Worm (Caenorhabditis elegans) whole organism, L4 larva: ENCODE measurements around the gene ZK218.3.
A peak's percentile ranks its signal among the peaks of the same experiment; 100 is the strongest.

Experiments used
- F10B5.3 ChIP-seq: sonication (generic microtip); optimal IDR thresholded peaks from 2 replicates; lab custom pipeline; 2016; ENCODE audit warnings: mild to moderate bottlenecking, missing genetic modification characterization, missing compliant biosample characterization
- Y105C5A.15 ChIP-seq: fragments of 200-800 bp; sonication (Bioruptor generic); IDR thresholded peaks from 2 replicates; pipeline ENCODE4 v1.3.6; 2022; ENCODE audit warnings: missing genetic modification characterization, missing compliant biosample characterization
- aha-1 ChIP-seq: fragments of 150-350 bp; peaks from one replicate; lab custom pipeline; 2014; ENCODE audit warnings: missing biosample characterization, missing genetic modification characterization
- aly-2 ChIP-seq: sonication (generic microtip); optimal IDR thresholded peaks from 2 replicates; lab custom pipeline; 2018; ENCODE audit warnings: missing biosample characterization, missing genetic modification characterization
- ceh-20 ChIP-seq: fragments of 200-800 bp; sonication (Bioruptor generic); IDR thresholded peaks from 2 replicates; pipeline ENCODE4 v1.3.6; 2022; ENCODE audit warnings: missing genetic modification reagents, missing genetic modification characterization, missing compliant biosample characterization
- ceh-44 ChIP-seq: fragments of 200-800 bp; sonication (Bioruptor generic); IDR thresholded peaks from 2 replicates; pipeline ENCODE4 v1.3.6; 2022; ENCODE audit warnings: missing genetic modification reagents, missing genetic modification characterization, missing compliant biosample characterization
- cey-2 ChIP-seq: sonication (generic microtip); optimal IDR thresholded peaks from 3 replicates; lab custom pipeline; 2017; ENCODE audit warnings: missing genetic modification characterization, mild to moderate bottlenecking, missing compliant biosample characterization, antibody characterized with exemption, borderline replicate concordance; ENCODE audit not compliant: insufficient read depth
- daf-12 ChIP-seq: fragments of 150-350 bp; optimal IDR thresholded peaks from 2 replicates; lab custom pipeline; 2014; ENCODE audit warnings: missing biosample characterization, missing genetic modification reagents, missing genetic modification characterization
- daf-16 ChIP-seq, 3 experiments: sonication (generic microtip); optimal IDR thresholded peaks; 2 replicates each; lab custom pipeline; 2016 to 2017; ENCODE audit warnings: missing genetic modification characterization in 3 of 3, missing genetic modification reagents in 3 of 3, mild to moderate bottlenecking in 2 of 3, missing compliant biosample characterization in 2 of 3, missing biosample characterization in 1 of 3, moderate library complexity in 1 of 3
- dmd-6 ChIP-seq: fragments of 200-800 bp; sonication (Bioruptor generic); IDR thresholded peaks from 2 replicates; pipeline ENCODE4 v1.3.6; 2022; ENCODE audit warnings: missing genetic modification reagents, missing genetic modification characterization, missing compliant biosample characterization
- dpl-1 ChIP-seq: fragments of 150-350 bp; optimal IDR thresholded peaks from 2 replicates; lab custom pipeline; 2014; ENCODE audit warnings: missing biosample characterization, missing genetic modification reagents, missing genetic modification characterization
- duxl-1 ChIP-seq: sonication (generic microtip); optimal IDR thresholded peaks from 2 replicates; lab custom pipeline; 2016; ENCODE audit warnings: mild to moderate bottlenecking, missing genetic modification characterization, moderate library complexity, missing compliant biosample characterization; ENCODE audit not compliant: poor library complexity
- dve-1 ChIP-seq: sonication (generic microtip); optimal IDR thresholded peaks from 2 replicates; lab custom pipeline; 2017; ENCODE audit warnings: antibody characterized with exemption, mild to moderate bottlenecking, missing genetic modification characterization, missing compliant biosample characterization; ENCODE audit not compliant: insufficient read depth
- fkh-10 ChIP-seq: fragments of 150-350 bp; optimal IDR thresholded peaks from 2 replicates; lab custom pipeline; 2014; ENCODE audit warnings: missing biosample characterization, missing genetic modification reagents, missing genetic modification characterization
- fos-1 ChIP-seq: fragments of 150-350 bp; optimal IDR thresholded peaks from 2 replicates; lab custom pipeline; 2014; ENCODE audit warnings: missing biosample characterization, missing genetic modification characterization
- gei-8 ChIP-seq: fragments of 200-800 bp; sonication (Bioruptor generic); optimal IDR thresholded peaks from 2 replicates; lab custom pipeline; 2018; ENCODE audit warnings: mild to moderate bottlenecking, missing genetic modification characterization, missing compliant biosample characterization
- hlh-11 ChIP-seq: fragments of 200-800 bp; sonication (Bioruptor generic); optimal IDR thresholded peaks from 2 replicates; lab custom pipeline; 2018; ENCODE audit warnings: mild to moderate bottlenecking, missing genetic modification characterization, missing compliant biosample characterization
- hmg-1.1 ChIP-seq: fragments of 200-800 bp; sonication (Bioruptor generic); IDR thresholded peaks from 2 replicates; pipeline ENCODE4 v1.3.6; 2022; ENCODE audit warnings: missing genetic modification reagents, missing genetic modification characterization, missing compliant biosample characterization
- lsy-2 ChIP-seq, 2 experiments: fragments of 150-350 bp in 1 of 2; sonication (generic microtip) in 1 of 2; optimal IDR thresholded peaks; 2 replicates each; lab custom pipeline; 2014 to 2017; ENCODE audit warnings: missing biosample characterization in 2 of 2, missing genetic modification characterization in 2 of 2
- mep-1 ChIP-seq: fragments of 150-350 bp; sonication (generic microtip); optimal IDR thresholded peaks from 3 replicates; lab custom pipeline; 2014; ENCODE audit warnings: missing biosample characterization, missing genetic modification characterization
- mxl-3 ChIP-seq: fragments of 200-800 bp; sonication (Bioruptor generic); optimal IDR thresholded peaks from 2 replicates; lab custom pipeline; 2018; ENCODE audit warnings: mild to moderate bottlenecking, missing genetic modification characterization, missing compliant biosample characterization
- nhr-237 ChIP-seq: sonication (generic microtip); optimal IDR thresholded peaks from 2 replicates; lab custom pipeline; 2017; ENCODE audit warnings: missing biosample characterization, missing genetic modification characterization
- nhr-28 ChIP-seq: fragments of 150-350 bp; optimal IDR thresholded peaks from 2 replicates; lab custom pipeline; 2014; ENCODE audit warnings: missing biosample characterization, missing genetic modification characterization
- nhr-77 ChIP-seq: fragments of 150-350 bp; optimal IDR thresholded peaks from 2 replicates; lab custom pipeline; 2014; ENCODE audit warnings: missing biosample characterization, missing genetic modification characterization
- pha-4 ChIP-seq, 2 experiments: fragments of 150-350 bp in 1 of 2; fragments of 200-800 bp in 1 of 2; sonication (Bioruptor generic) in 1 of 2; IDR thresholded peaks in 1 of 2; optimal IDR thresholded peaks in 1 of 2; 2 replicates each; pipeline versions ENCODE4 v1.3.6 to Lab custom; 2014 to 2022; ENCODE audit warnings: missing genetic modification characterization in 2 of 2, missing genetic modification reagents in 2 of 2, missing biosample characterization in 1 of 2, missing compliant biosample characterization in 1 of 2
- php-3 ChIP-seq: fragments of 200-800 bp; sonication (Bioruptor generic); IDR thresholded peaks from 2 replicates; pipeline ENCODE4 v1.3.6; 2022; ENCODE audit warnings: missing genetic modification reagents, missing genetic modification characterization, missing compliant biosample characterization
- pqm-1 ChIP-seq: sonication (generic microtip); optimal IDR thresholded peaks from 2 replicates; lab custom pipeline; 2017; ENCODE audit warnings: missing biosample characterization, missing genetic modification characterization
- spr-3 ChIP-seq: fragments of 200-800 bp; sonication (Bioruptor generic); optimal IDR thresholded peaks from 2 replicates; lab custom pipeline; 2018; ENCODE audit warnings: mild to moderate bottlenecking, missing genetic modification characterization, missing compliant biosample characterization
- unc-62 ChIP-seq, 3 experiments: fragments of 150-350 bp in 1 of 3; sonication (generic microtip); optimal IDR thresholded peaks in 2 of 3; peaks in 1 of 3; 1 replicate in 1 of 3; 2 replicates in 2 of 3; lab custom pipeline; 2014 to 2017; ENCODE audit warnings: missing biosample characterization in 3 of 3, missing genetic modification characterization in 3 of 3, missing genetic modification reagents in 3 of 3, missing genotype in 1 of 3
- zfp-2 ChIP-seq: sonication (generic microtip); optimal IDR thresholded peaks from 2 replicates; lab custom pipeline; 2016; ENCODE audit warnings: mild to moderate bottlenecking, missing genetic modification characterization, missing compliant biosample characterization
- zip-2 ChIP-seq: fragments of 150-350 bp; optimal IDR thresholded peaks from 2 replicates; lab custom pipeline; 2014; ENCODE audit warnings: missing biosample characterization, missing genetic modification characterization

The ZK218.3 gene

ce11 chrV:17094568-17094967 is 4.0 kb downstream of the ZK218.3 start:
- TF ChIP-seq ceh-20 (GFP tag; lab: Robert Waterston, UW) (no peak), duxl-1 (tag; lab: Kevin White, UChicago) (no peak), F10B5.3 (tag; lab: Kevin White, UChicago) (no peak), dmd-6 (GFP tag; lab: Robert Waterston, UW) (no peak), nhr-237 (tag; lab: Kevin White, UChicago) (no peak), cey-2 (tag; lab: Kevin White, UChicago) (no peak), lsy-2 (tag; optimal IDR thresholded peaks at IDR 0.05; lab: Kevin White, UChicago) (no peak), fos-1 (tag; lab: Kevin White, UChicago) (no peak), pqm-1 (tag; lab: Kevin White, UChicago) (no peak), dpl-1 (no peak), gei-8 (GFP tag; lab: Kevin White, UChicago) (no peak), fkh-10 (GFP tag; lab: Kevin White, UChicago) (no peak), dve-1 (tag; lab: Kevin White, UChicago) (no peak), nhr-28 (tag; lab: Kevin White, UChicago) (no peak)

ce11 chrV:17092262-17092661 is 6.3 kb downstream of the ZK218.3 start, which contains the start of gene ZK218.1:
ZK218.1 (plus strand) TSS chrV:17092562.
- TF ChIP-seq unc-62 (GFP tag; optimal IDR thresholded peaks at IDR 0.05 in 1 of 2; lab: Kevin White, UChicago) (no peak), unc-62 (tag; optimal IDR thresholded peaks at IDR 0.05; lab: Kevin White, UChicago) (no peak), pha-4 (GFP tag; IDR thresholded peaks at IDR 0.05; lab: Robert Waterston, UW) (no peak), pha-4 (tag; optimal IDR thresholded peaks at IDR 0.05; lab: Kevin White, UChicago) (no peak), mep-1 (no peak), hmg-1.1 (GFP tag; lab: Robert Waterston, UW) (no peak), duxl-1 (tag; lab: Kevin White, UChicago) (no peak), Y105C5A.15 (GFP tag; lab: Robert Waterston, UW) (no peak)
- TF ChIP-seq, all 104 proteins: peak for 0

ce11 chrV:17089931-17090429 is 8.6 kb downstream of the ZK218.3 start, which contains the start of gene srh-237:
srh-237 (plus strand) TSS chrV:17090379.
- TF ChIP-seq daf-16 (GFP tag; optimal IDR thresholded peaks at IDR 0.05; lab: Kevin White, UChicago), result no peak
- TF ChIP-seq daf-16 (tag; optimal IDR thresholded peaks at IDR 0.05; lab: Kevin White, UChicago), result peak; percentile 42
- no peak for TF ChIP-seq spr-3 (GFP tag; lab: Kevin White, UChicago)
- peak; percentile 58 for TF ChIP-seq pqm-1 (tag; lab: Kevin White, UChicago)
- no peak for TF ChIP-seq zip-2 (tag; lab: Kevin White, UChicago)
- no peak for TF ChIP-seq zfp-2 (tag; lab: Kevin White, UChicago)
- 0 out of 2 replicates have a peak, but pooled peaks have one; percentile 20 for TF ChIP-seq php-3 (GFP tag; lab: Robert Waterston, UW)
- peak; percentile 86 for TF ChIP-seq dmd-6 (GFP tag; lab: Robert Waterston, UW)
- no peak for TF ChIP-seq ceh-44 (GFP tag; lab: Robert Waterston, UW)
- peak; percentile 3 for TF ChIP-seq nhr-77
- TF ChIP-seq aly-2, result no peak
- TF ChIP-seq nhr-28 (tag; lab: Kevin White, UChicago), result peak; percentile 19
- TF ChIP-seq daf-12 (tag; lab: Kevin White, UChicago), result no peak
- TF ChIP-seq hlh-11 (tag; lab: Kevin White, UChicago), result peak; percentile 60
- peak in 1 of 2 experiments; percentile 24 for TF ChIP-seq unc-62 (GFP tag; optimal IDR thresholded peaks at IDR 0.05 in 1 of 2; lab: Kevin White, UChicago)
- no peak for TF ChIP-seq unc-62 (tag; optimal IDR thresholded peaks at IDR 0.05; lab: Kevin White, UChicago)
- TF ChIP-seq mxl-3, result peak; percentile 4
- TF ChIP-seq aha-1 (tag; lab: Kevin White, UChicago), result peak; percentile 64

- TF ChIP-seq dmd-6 (GFP tag; lab: Robert Waterston, UW), result no peak; the same call in 1 of the 2 replicates
- peak; percentile 32; the same call in 1 of the 2 replicates for TF ChIP-seq php-3 (GFP tag; lab: Robert Waterston, UW)
These were observed 9.2 kb downstream of the ZK218.3 start, which contains the start of gene T05E12.6 for ce11 chrV:17089342-17089741. T05E12.6 (minus strand) TSS chrV:17089442.
